Worm (Caenorhabditis elegans) whole organism, early embryonic: ENCODE measurements around the gene tag-280.

Experiments
- B0310.2 ChIP-seq: sonication (generic microtip); optimal IDR thresholded peaks from 2 replicates; lab custom pipeline; 2016; ENCODE audit warnings: mild to moderate bottlenecking, missing genetic modification characterization, missing compliant biosample characterization
- ama-1 ChIP-seq: fragments of 150-350 bp; optimal IDR thresholded peaks from 2 replicates; lab custom pipeline; 2014
- flt-1 ChIP-seq: fragments of 200-800 bp; sonication (Bioruptor generic); IDR thresholded peaks from 2 replicates; pipeline ENCODE4 v1.3.6; 2022; ENCODE audit warnings: missing genetic modification characterization, missing compliant biosample characterization

- TF ChIP-seq B0310.2 (tag; lab: Kevin White, UChicago) (no peak), ama-1 (no peak), flt-1 (GFP tag; lab: Robert Waterston, UW) (no peak)
These were observed 15.6 kb upstream of the tag-280 start, which contains the start of the genes W05H5.1 and pitr-6 for ce11 chrII:12444679-12445376.
